Worm (Caenorhabditis elegans) whole organism, early embryonic: ENCODE data around the gene T03D8.6.

Experiments
- aly-1 ChIP-seq: sonication (generic microtip); optimal IDR thresholded peaks from 2 replicates; lab custom pipeline; 2016; ENCODE audit warnings: missing genetic modification characterization, missing compliant biosample characterization
- ama-1 ChIP-seq: fragments of 150-350 bp; optimal IDR thresholded peaks from 2 replicates; lab custom pipeline; 2014
- ceh-13 ChIP-seq: fragments of 200-800 bp; sonication (Bioruptor generic); optimal IDR thresholded peaks from 2 replicates; lab custom pipeline; 2018; ENCODE audit warnings: mild to moderate bottlenecking, missing genetic modification characterization, missing compliant biosample characterization
- hmbx-1 ChIP-seq: sonication (generic microtip); optimal IDR thresholded peaks from 2 replicates; lab custom pipeline; 2016; ENCODE audit warnings: mild to moderate bottlenecking, missing genetic modification characterization, missing compliant biosample characterization
- hmg-4 ChIP-seq: fragments of 200-800 bp; sonication (Bioruptor generic); optimal IDR thresholded peaks from 2 replicates; lab custom pipeline; 2018; ENCODE audit warnings: mild to moderate bottlenecking, missing genetic modification characterization, missing compliant biosample characterization
- scrt-1 ChIP-seq: fragments of 200-800 bp; sonication (Bioruptor generic); IDR thresholded peaks from 2 replicates; pipeline ENCODE4 v1.3.6; 2022; ENCODE audit warnings: missing genetic modification characterization, missing compliant biosample characterization
- sea-1 ChIP-seq: fragments of 200-800 bp; sonication (Bioruptor generic); conservative IDR thresholded peaks from 2 replicates; pipeline ENCODE4 v1.3.6; 2022; ENCODE audit warnings: missing genetic modification characterization, missing compliant biosample characterization
- tbx-37 ChIP-seq: fragments of 200-800 bp; sonication (Bioruptor generic); conservative IDR thresholded peaks from 2 replicates; pipeline ENCODE4 v1.3.6; 2022; ENCODE audit warnings: missing genetic modification reagents, missing genetic modification characterization, missing compliant biosample characterization
- tra-4 ChIP-seq: sonication (generic microtip); optimal IDR thresholded peaks from 2 replicates; lab custom pipeline; 2017; ENCODE audit warnings: missing genetic modification characterization, missing compliant biosample characterization

- no peak for TF ChIP-seq ama-1
- no peak for TF ChIP-seq sea-1
- no peak for TF ChIP-seq hmbx-1 (tag; lab: Kevin White, UChicago)
- TF ChIP-seq scrt-1 (GFP tag; lab: Robert Waterston, UW) = no peak
- no peak for TF ChIP-seq tra-4 (tag; lab: Kevin White, UChicago)
- TF ChIP-seq hmg-4 (GFP tag; lab: Kevin White, UChicago) = peak; percentile 10
- TF ChIP-seq aly-1 = no peak
- TF ChIP-seq ceh-13 (GFP tag; lab: Kevin White, UChicago) = no peak
- TF ChIP-seq tbx-37 = no peak
These were observed 41.9 kb downstream of the T03D8.6 start for ce11 chrV:20778257-20778697.
